Fruit fly (Drosophila melanogaster): ENCODE measurements around the gene CG14422.

The CG14422 gene

DNA sequence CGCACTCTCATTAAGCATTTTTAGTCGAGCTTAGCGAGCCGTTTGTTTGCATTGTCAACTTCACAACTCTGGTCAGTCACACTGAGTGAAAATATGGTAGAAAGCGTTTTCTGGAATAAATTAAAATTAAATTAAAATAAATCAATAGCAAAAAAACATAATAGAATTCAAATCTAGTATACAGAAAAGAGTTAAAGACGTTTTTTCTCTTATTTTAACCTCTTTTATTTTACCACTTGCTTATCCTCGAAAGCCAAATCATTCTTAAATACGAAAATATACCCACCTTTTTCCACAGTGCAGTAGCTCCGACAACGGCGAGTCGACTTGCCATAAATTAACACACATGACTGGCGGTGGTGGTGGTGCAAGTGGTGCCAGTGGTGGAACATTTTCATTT lies 8.5 kb downstream of the CG14422 start (continued):
- TF ChIP-seq Sox15 (GFP tag; optimal IDR thresholded peaks at IDR 0.05) = no peak
- TF ChIP-seq Smox (GFP tag; optimal IDR thresholded peaks at IDR 0.05) = peak; percentile 14
- no peak for TF ChIP-seq CG6792 (GFP tag; optimal IDR thresholded peaks at IDR 0.05)
- TF ChIP-seq net (GFP tag; optimal IDR thresholded peaks at IDR 0.05) = no peak
- peak; percentile 3 for TF ChIP-seq CG8632 (GFP tag; optimal IDR thresholded peaks at IDR 0.05)
- no peak for TF ChIP-seq Hr38 (GFP tag; optimal IDR thresholded peaks at IDR 0.05)
- TF ChIP-seq Hr39 (GFP tag; optimal IDR thresholded peaks at IDR 0.05) = no peak
- peak; percentile 71 for TF ChIP-seq svp (GFP tag)
- no peak for TF ChIP-seq pdm3 (GFP tag; optimal IDR thresholded peaks at IDR 0.05)
- TF ChIP-seq CG3032 (tag; optimal IDR thresholded peaks at IDR 0.05) = no peak
- TF ChIP-seq Eip78C (GFP tag) = peak; percentile 82
- TF ChIP-seq Gug (GFP tag; IDR thresholded peaks at IDR 0.05) = no peak
- TF ChIP-seq CG4318 (GFP tag; optimal IDR thresholded peaks at IDR 0.05) = no peak
- TF ChIP-seq vri (GFP tag; optimal IDR thresholded peaks at IDR 0.05) = no peak
- peak; percentile 47; the same call in 1 of the 3 replicates for TF ChIP-seq CG8119 (GFP tag; IDR thresholded peaks at IDR 0.05)
- TF ChIP-seq CG11902 (GFP tag; optimal IDR thresholded peaks at IDR 0.05) = no peak
- TF ChIP-seq OdsH (GFP tag; optimal IDR thresholded peaks at IDR 0.05) = peak; percentile 40
- TF ChIP-seq Eip75B (GFP tag; optimal IDR thresholded peaks at IDR 0.05) = no peak
- TF ChIP-seq CG1621 (tag; optimal IDR thresholded peaks at IDR 0.05) = no peak
- no peak for TF ChIP-seq CG6808 (GFP tag; optimal IDR thresholded peaks at IDR 0.05)

DNA sequence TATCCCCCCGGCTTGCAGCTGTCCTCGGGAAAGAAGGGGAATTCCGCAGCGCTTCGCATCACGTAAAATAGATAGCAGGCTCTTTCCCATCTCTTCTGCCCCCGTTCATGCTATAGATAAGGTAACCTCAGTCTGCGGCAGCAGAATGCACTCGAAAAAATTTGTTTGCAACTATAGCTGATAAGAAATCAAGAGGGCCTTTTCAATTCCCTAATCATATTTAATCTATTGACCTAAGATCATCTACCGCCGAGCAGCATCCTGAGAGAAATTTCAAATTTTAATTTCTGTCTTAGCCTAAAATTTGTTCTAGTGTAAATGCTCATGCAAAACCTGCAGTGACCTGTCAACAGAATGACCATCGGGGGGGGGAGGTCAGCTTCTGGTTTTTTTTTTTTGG lies 13.5 kb downstream of the CG14422 start:
- TF ChIP-seq CG11294 (GFP tag; IDR thresholded peaks at IDR 0.05) (no peak), svp (GFP tag) (peak; percentile 38), esn (GFP tag; optimal IDR thresholded peaks at IDR 0.05) (peak; percentile 3), Eip75B (GFP tag; optimal IDR thresholded peaks at IDR 0.05) (peak; percentile 8), CG3919 (GFP tag; optimal IDR thresholded peaks at IDR 0.05) (peak; percentile 11), Met (GFP tag; optimal IDR thresholded peaks at IDR 0.05) (peak; percentile 17), Eip78C (GFP tag) (peak; percentile 54), Blimp-1 (GFP tag; optimal IDR thresholded peaks at IDR 0.05) (no peak)

dm6 chrX:2963171-2963570 lies 20.0 kb downstream of the CG14422 start:
- TF ChIP-seq Ets96B (tag; optimal IDR thresholded peaks at IDR 0.05) (no peak), Lpt (GFP tag; optimal IDR thresholded peaks at IDR 0.05) (no peak), CG34406 (GFP tag; optimal IDR thresholded peaks at IDR 0.05) (no peak), pdm3 (GFP tag; optimal IDR thresholded peaks at IDR 0.05) (no peak), Blimp-1 (GFP tag; optimal IDR thresholded peaks at IDR 0.05) (no peak), CG11902 (GFP tag; optimal IDR thresholded peaks at IDR 0.05) (no peak), net (GFP tag; optimal IDR thresholded peaks at IDR 0.05) (no peak), Eip78C (GFP tag) (no peak), Sox14 (GFP tag; optimal IDR thresholded peaks at IDR 0.05) (no peak), CG32006 (GFP tag; optimal IDR thresholded peaks at IDR 0.05) (no peak), Sox15 (GFP tag; optimal IDR thresholded peaks at IDR 0.05) (no peak), Hr4 (GFP tag; optimal IDR thresholded peaks at IDR 0.05) (no peak), esn (GFP tag; optimal IDR thresholded peaks at IDR 0.05) (no peak), CG1621 (tag; optimal IDR thresholded peaks at IDR 0.05) (no peak), achi (GFP tag; optimal IDR thresholded peaks at IDR 0.05) (no peak), CG6276 (GFP tag; optimal IDR thresholded peaks at IDR 0.05) (no peak), fkh (GFP tag; optimal IDR thresholded peaks at IDR 0.05) (no peak)

DNA sequence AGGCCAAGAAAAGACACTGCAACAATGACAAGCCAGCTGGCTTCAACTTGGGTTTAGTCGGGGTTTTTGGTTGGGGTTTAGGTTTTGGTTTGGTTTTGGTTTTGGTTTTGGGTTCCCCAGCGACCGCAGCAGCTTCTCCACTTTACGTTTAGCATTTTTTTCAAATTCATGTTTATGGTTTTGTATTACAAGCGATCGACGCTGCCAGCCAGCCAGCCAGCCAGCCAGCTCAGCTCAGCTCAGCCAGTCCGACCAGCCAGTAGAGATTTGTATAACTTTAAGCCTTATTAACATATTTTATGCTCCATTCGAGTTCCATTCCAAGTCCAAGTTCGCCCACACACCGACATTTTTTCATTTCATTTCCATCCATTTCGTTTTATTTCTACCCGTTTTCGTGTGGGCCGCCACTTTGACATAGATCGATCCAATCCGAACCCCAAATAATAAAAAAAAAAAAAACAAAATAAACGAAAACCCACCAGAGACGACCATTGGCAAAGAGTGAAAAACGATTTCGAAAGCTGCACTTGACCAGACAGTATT lies 20.7 kb downstream of the CG14422 start:
- TF ChIP-seq Gug (GFP tag; IDR thresholded peaks at IDR 0.05) (no peak), CG7368 (GFP tag; optimal IDR thresholded peaks at IDR 0.05) (no peak), CG3032 (tag; optimal IDR thresholded peaks at IDR 0.05) (no peak)
